Worm (Caenorhabditis elegans) whole organism, L4/young adult: ENCODE measurements around the gene F58H1.5.

Experiments
- W03F9.2 ChIP-seq: fragments of 150-350 bp; optimal IDR thresholded peaks from 2 replicates; lab custom pipeline; 2014; ENCODE audit warnings: missing biosample characterization, missing genetic modification characterization
- dao-5 ChIP-seq: sonication (generic microtip); optimal IDR thresholded peaks from 2 replicates; lab custom pipeline; 2016; ENCODE audit warnings: missing genotype, missing genetic modification characterization, moderate library complexity, missing compliant biosample characterization
- him-1 ChIP-seq: sonication (generic microtip); optimal IDR thresholded peaks from 2 replicates; lab custom pipeline; 2016; ENCODE audit warnings: missing genotype, missing genetic modification reagents, missing genetic modification characterization, missing compliant biosample characterization

F58H1.5 gene

ce11 chrV:11940329-11940728 lies 17.9 kb upstream of the F58H1.5 start:
- TF ChIP-seq W03F9.2 (tag; lab: Kevin White, UChicago) (no peak), dao-5 (tag; lab: Kevin White, UChicago) (no peak), him-1 (tag; lab: Kevin White, UChicago) (no peak)

- no peak for TF ChIP-seq him-1 (tag; lab: Kevin White, UChicago)
- no peak for TF ChIP-seq dao-5 (tag; lab: Kevin White, UChicago)
- no peak for TF ChIP-seq W03F9.2 (tag; lab: Kevin White, UChicago)
Observed at ce11 chrV:11941664-11942063, 16.5 kb upstream of the F58H1.5 start.

- TF ChIP-seq him-1 (tag; lab: Kevin White, UChicago), result no peak
- TF ChIP-seq W03F9.2 (tag; lab: Kevin White, UChicago), result no peak
- no peak for TF ChIP-seq dao-5 (tag; lab: Kevin White, UChicago)
Observed at ce11 chrV:11942325-11942724, 15.9 kb upstream of the F58H1.5 start, which contains the start of gene F58H1.6. Gene F58H1.6 (plus strand): TSS chrV:11942625.

- TF ChIP-seq him-1 (tag; lab: Kevin White, UChicago) (no peak), dao-5 (tag; lab: Kevin White, UChicago) (no peak), W03F9.2 (tag; lab: Kevin White, UChicago) (no peak)
Observed at ce11 chrV:11943737-11944136, 14.5 kb upstream of the F58H1.5 start.

ce11 chrV:11945429-11945828 lies 12.8 kb upstream of the F58H1.5 start:
- TF ChIP-seq dao-5 (tag; lab: Kevin White, UChicago) (no peak), him-1 (tag; lab: Kevin White, UChicago) (no peak), W03F9.2 (tag; lab: Kevin White, UChicago) (no peak)

- no peak for TF ChIP-seq him-1 (tag; lab: Kevin White, UChicago)
- TF ChIP-seq W03F9.2 (tag; lab: Kevin White, UChicago), result no peak
- TF ChIP-seq dao-5 (tag; lab: Kevin White, UChicago), result no peak
Observed at ce11 chrV:11946818-11947217, 11.4 kb upstream of the F58H1.5 start.

- TF ChIP-seq dao-5 (tag; lab: Kevin White, UChicago) (no peak), him-1 (tag; lab: Kevin White, UChicago) (no peak), W03F9.2 (tag; lab: Kevin White, UChicago) (no peak)
Observed at ce11 chrV:11947414-11947954, 10.7 kb upstream of the F58H1.5 start.

ce11 chrV:11948581-11948980 lies 9.6 kb upstream of the F58H1.5 start:
- TF ChIP-seq dao-5 (tag; lab: Kevin White, UChicago) (no peak), W03F9.2 (tag; lab: Kevin White, UChicago) (no peak), him-1 (tag; lab: Kevin White, UChicago) (no peak)

- TF ChIP-seq him-1 (tag; lab: Kevin White, UChicago) (no peak), W03F9.2 (tag; lab: Kevin White, UChicago) (no peak), dao-5 (tag; lab: Kevin White, UChicago) (no peak)
Observed at ce11 chrV:11949509-11950117, 8.6 kb upstream of the F58H1.5 start.

- no peak for TF ChIP-seq W03F9.2 (tag; lab: Kevin White, UChicago)
- no peak for TF ChIP-seq him-1 (tag; lab: Kevin White, UChicago)
- no peak for TF ChIP-seq dao-5 (tag; lab: Kevin White, UChicago)
Observed at ce11 chrV:11951227-11951626, 7.0 kb upstream of the F58H1.5 start.

ce11 chrV:11952854-11953447 lies 5.2 kb upstream of the F58H1.5 start:
- TF ChIP-seq W03F9.2 (tag; lab: Kevin White, UChicago) (no peak), him-1 (tag; lab: Kevin White, UChicago) (no peak), dao-5 (tag; lab: Kevin White, UChicago) (no peak)

ce11 chrV:11953621-11954020 lies 4.6 kb upstream of the F58H1.5 start:
- no peak for TF ChIP-seq dao-5 (tag; lab: Kevin White, UChicago)

ce11 chrV:11955617-11956016 lies 2.6 kb upstream of the F58H1.5 start:
- TF ChIP-seq him-1 (tag; lab: Kevin White, UChicago), result no peak
